Worm (Caenorhabditis elegans) whole organism, L4 larva: ENCODE results near the gene Y53C12A.8.

Experiments used
- R02D3.7 ChIP-seq: fragments of 150-350 bp; sonication (generic microtip); optimal IDR thresholded peaks from 3 replicates; lab custom pipeline; 2014; ENCODE audit warnings: missing biosample characterization, missing genetic modification characterization
- dmd-8 ChIP-seq: fragments of 200-800 bp; sonication (Bioruptor generic); IDR thresholded peaks from 2 replicates; pipeline ENCODE4 v1.3.6; 2022; ENCODE audit warnings: missing genetic modification characterization, missing compliant biosample characterization
- lsy-2 ChIP-seq, 2 experiments: fragments of 150-350 bp in 1 of 2; sonication (generic microtip) in 1 of 2; optimal IDR thresholded peaks; 2 replicates each; lab custom pipeline; 2014 to 2017; ENCODE audit warnings: missing biosample characterization in 2 of 2, missing genetic modification characterization in 2 of 2
- nhr-6 ChIP-seq: fragments of 150-350 bp; optimal IDR thresholded peaks from 2 replicates; lab custom pipeline; 2014; ENCODE audit warnings: missing biosample characterization, missing genetic modification characterization
- nhr-76 ChIP-seq: fragments of 150-350 bp; optimal IDR thresholded peaks from 2 replicates; lab custom pipeline; 2014; ENCODE audit warnings: missing biosample characterization, missing genetic modification characterization
- unc-130 ChIP-seq: sonication (generic microtip); optimal IDR thresholded peaks from 2 replicates; lab custom pipeline; 2016; ENCODE audit warnings: missing genetic modification reagents, missing genetic modification characterization, missing compliant biosample characterization
- zag-1 ChIP-seq: fragments of 150-350 bp; optimal IDR thresholded peaks from 2 replicates; lab custom pipeline; 2014; ENCODE audit warnings: missing biosample characterization, missing genetic modification characterization
- ztf-11 ChIP-seq: fragments of 150-350 bp; optimal IDR thresholded peaks from 2 replicates; lab custom pipeline; 2014; ENCODE audit warnings: missing biosample characterization, missing genetic modification characterization

DNA sequence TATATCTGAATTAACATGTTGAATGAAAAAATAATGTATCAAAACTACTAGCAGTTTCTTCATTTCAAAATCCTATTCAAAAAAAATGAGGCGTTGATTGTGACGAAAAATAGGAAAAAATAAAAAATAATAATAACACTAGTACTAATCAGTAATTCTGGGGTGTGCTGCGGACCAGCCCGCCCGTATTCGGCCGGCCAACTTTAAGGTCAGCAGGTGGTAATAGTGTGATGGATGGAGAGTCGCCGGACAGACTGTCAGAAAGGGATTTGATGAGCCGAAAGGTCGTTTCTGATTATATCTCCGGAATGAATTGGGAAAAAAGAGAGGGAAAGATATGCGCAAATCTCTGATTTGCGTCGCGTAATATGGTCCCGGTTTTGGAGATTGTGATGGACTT lies 24.2 kb upstream of the Y53C12A.8 start, which contains the start of gene cutl-2:
- TF ChIP-seq lsy-2 (tag; optimal IDR thresholded peaks at IDR 0.05; lab: Kevin White, UChicago): no peak
- TF ChIP-seq ztf-11 (tag; lab: Kevin White, UChicago): no peak
- TF ChIP-seq zag-1 (tag; lab: Kevin White, UChicago): no peak
- no peak for TF ChIP-seq R02D3.7 (tag; lab: Kevin White, UChicago)
- TF ChIP-seq nhr-76 (tag; lab: Kevin White, UChicago): no peak
- no peak for TF ChIP-seq unc-130 (GFP tag; lab: Kevin White, UChicago)
- TF ChIP-seq dmd-8: no peak
- no peak for TF ChIP-seq nhr-6 (tag; lab: Kevin White, UChicago)
